Worm (Caenorhabditis elegans) whole organism, L2 larva: Measurements from ENCODE around the gene clec-186.

Experiments
- Y55F3AM.14 ChIP-seq: fragments of 200-800 bp; sonication (Bioruptor generic); optimal IDR thresholded peaks from 2 replicates; lab custom pipeline; 2018; ENCODE audit warnings: mild to moderate bottlenecking, missing genetic modification characterization, missing compliant biosample characterization
- ZK546.5 ChIP-seq: sonication (generic microtip); optimal IDR thresholded peaks from 2 replicates; lab custom pipeline; 2017; ENCODE audit warnings: missing biosample characterization, missing genetic modification characterization
- ama-1 ChIP-seq: fragments of 150-350 bp; optimal IDR thresholded peaks from 2 replicates; lab custom pipeline; 2018; ENCODE audit warnings: inconsistent platforms
- blmp-1 ChIP-seq: sonication (generic microtip); optimal IDR thresholded peaks from 2 replicates; lab custom pipeline; 2017; ENCODE audit warnings: missing genetic modification characterization, mild to moderate bottlenecking, missing compliant biosample characterization, antibody characterized with exemption, moderate library complexity; ENCODE audit not compliant: insufficient read depth
- dmd-4 ChIP-seq: sonication (generic microtip); optimal IDR thresholded peaks from 2 replicates; lab custom pipeline; 2017; ENCODE audit warnings: missing biosample characterization, missing genetic modification characterization
- egl-27 ChIP-seq: sonication (generic microtip); optimal IDR thresholded peaks from 3 replicates; lab custom pipeline; 2017; ENCODE audit warnings: missing biosample characterization, missing genetic modification reagents, missing genetic modification characterization
- elt-3 ChIP-seq: sonication (generic microtip); optimal IDR thresholded peaks from 2 replicates; lab custom pipeline; 2017; ENCODE audit warnings: missing biosample characterization, missing genetic modification characterization
- lin-11 ChIP-seq: fragments of 150-350 bp; sonication (generic microtip); optimal IDR thresholded peaks from 2 replicates; lab custom pipeline; 2014; ENCODE audit warnings: missing biosample characterization, missing genetic modification characterization, inconsistent platforms, mixed read lengths
- lsy-2 ChIP-seq, 2 experiments: fragments of 150-350 bp in 1 of 2; sonication (generic microtip) in 1 of 2; optimal IDR thresholded peaks; 2 replicates each; lab custom pipeline; 2014 to 2017; ENCODE audit warnings: missing biosample characterization in 2 of 2, missing genetic modification characterization in 2 of 2
- nhr-11 ChIP-seq: fragments of 150-350 bp; optimal IDR thresholded peaks from 2 replicates; lab custom pipeline; 2014; ENCODE audit warnings: missing biosample characterization, missing genetic modification characterization
- unc-39 ChIP-seq: fragments of 150-350 bp; optimal IDR thresholded peaks from 2 replicates; lab custom pipeline; 2014; ENCODE audit warnings: missing biosample characterization, missing genetic modification characterization
- zag-1 ChIP-seq: fragments of 150-350 bp; optimal IDR thresholded peaks from 2 replicates; lab custom pipeline; 2014; ENCODE audit warnings: missing biosample characterization, missing genetic modification characterization
- ztf-11 ChIP-seq: sonication (generic microtip); optimal IDR thresholded peaks from 2 replicates; lab custom pipeline; 2017; ENCODE audit warnings: missing biosample characterization, missing genetic modification characterization

DNA sequence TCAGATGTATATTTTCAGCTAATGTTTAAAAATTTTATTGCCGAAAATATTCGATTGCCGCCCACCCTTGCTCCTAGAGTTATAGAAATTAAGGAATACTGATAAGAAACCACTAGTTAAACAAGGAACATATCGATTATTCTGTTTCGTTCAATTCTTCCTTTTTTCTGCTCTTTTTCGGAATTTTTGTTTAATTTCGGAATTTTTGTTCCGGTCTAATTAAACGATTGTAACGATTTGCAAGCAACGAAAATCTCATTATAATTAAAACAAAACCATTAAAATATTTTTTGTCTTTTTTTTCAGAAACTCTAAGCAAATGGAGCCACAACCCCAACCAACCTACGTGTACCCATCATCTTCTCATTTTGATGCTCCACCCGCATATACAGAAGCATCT is 26.3 kb downstream of the clec-186 start, which contains the start of gene K08D8.1:
- TF ChIP-seq ZK546.5 (no peak), nhr-11 (no peak), elt-3 (tag; lab: Kevin White, UChicago) (no peak), lsy-2 (tag; optimal IDR thresholded peaks at IDR 0.05; lab: Kevin White, UChicago) (no peak), egl-27 (tag; lab: Kevin White, UChicago) (no peak), ama-1 (lab: Kevin White, UChicago) (no peak), blmp-1 (tag; lab: Kevin White, UChicago) (no peak), ztf-11 (tag; lab: Kevin White, UChicago) (no peak), Y55F3AM.14 (GFP tag; lab: Kevin White, UChicago) (no peak), dmd-4 (tag; lab: Kevin White, UChicago) (no peak), zag-1 (tag; lab: Kevin White, UChicago) (no peak), unc-39 (tag; lab: Kevin White, UChicago) (no peak), lin-11 (tag; lab: Kevin White, UChicago) (no peak)
